Worm (Caenorhabditis elegans) whole organism, L4 larva: Measurements from ENCODE around the gene pmk-3.

Experiments
- ceh-62 ChIP-seq: sonication (generic microtip); optimal IDR thresholded peaks from 2 replicates; lab custom pipeline; 2017; ENCODE audit warnings: missing biosample characterization, missing genetic modification characterization
- ces-1 ChIP-seq: fragments of 150-350 bp; sonication (generic microtip); optimal IDR thresholded peaks from 4 replicates; lab custom pipeline; 2014; ENCODE audit warnings: missing biosample characterization, missing genetic modification reagents, missing genetic modification characterization
- nhr-6 ChIP-seq: fragments of 150-350 bp; optimal IDR thresholded peaks from 2 replicates; lab custom pipeline; 2014; ENCODE audit warnings: missing biosample characterization, missing genetic modification characterization
- spr-1 ChIP-seq: sonication (generic microtip); optimal IDR thresholded peaks from 2 replicates; lab custom pipeline; 2016; ENCODE audit warnings: mild to moderate bottlenecking, missing genetic modification characterization, missing compliant biosample characterization

- TF ChIP-seq ces-1 (GFP tag; lab: Kevin White, UChicago) (no peak), nhr-6 (tag; lab: Kevin White, UChicago) (no peak), spr-1 (no peak), ceh-62 (tag; lab: Kevin White, UChicago) (no peak)
Observed at ce11 chrIV:8151721-8152120, 12.7 kb downstream of the pmk-3 start.
